Fruit fly (Drosophila melanogaster): ENCODE results near the gene a10.

The a10 gene

dm6 chr3L:16988526-16988925 lies 35.0 kb downstream of the a10 start:
- no peak for TF ChIP-seq Sp1 (GFP tag; optimal IDR thresholded peaks at IDR 0.05)
- TF ChIP-seq CG32264 (GFP tag; optimal IDR thresholded peaks at IDR 0.05) = no peak
- no peak for TF ChIP-seq dl (GFP tag; optimal IDR thresholded peaks at IDR 0.05; ENCODE audit: insufficient read depth in 1 of 2, partially characterized antibody in 2 of 2)
- TF ChIP-seq OdsH (GFP tag; optimal IDR thresholded peaks at IDR 0.05) = no peak
- no peak for TF ChIP-seq Dif (GFP tag; optimal IDR thresholded peaks at IDR 0.05; ENCODE audit: partially characterized antibody)
- no peak for TF ChIP-seq Jra (GFP tag; optimal IDR thresholded peaks at IDR 0.05)
- no peak for TF ChIP-seq br (GFP tag; optimal IDR thresholded peaks at IDR 0.05)
- no peak for TF ChIP-seq HLH106 (tag; optimal IDR thresholded peaks at IDR 0.05)
- no peak for TF ChIP-seq foxo (GFP tag; optimal IDR thresholded peaks at IDR 0.05)
- TF ChIP-seq Mio (GFP tag; optimal IDR thresholded peaks at IDR 0.05) = no peak
- TF ChIP-seq Myc (optimal IDR thresholded peaks at IDR 0.05) = no peak

- no peak for TF ChIP-seq psq (GFP tag; optimal IDR thresholded peaks at IDR 0.05)
- no peak for TF ChIP-seq jim (GFP tag; optimal IDR thresholded peaks at IDR 0.05)
- no peak for TF ChIP-seq Vsx2 (GFP tag; optimal IDR thresholded peaks at IDR 0.05; ENCODE audit: partially characterized antibody)
- TF ChIP-seq Mio (GFP tag; optimal IDR thresholded peaks at IDR 0.05) = no peak
- no peak for TF ChIP-seq woc (GFP tag; optimal IDR thresholded peaks at IDR 0.05)
- no peak for TF ChIP-seq dl (GFP tag; optimal IDR thresholded peaks at IDR 0.05; ENCODE audit: insufficient read depth in 1 of 2, partially characterized antibody in 2 of 2)
- TF ChIP-seq CG32264 (GFP tag; optimal IDR thresholded peaks at IDR 0.05) = no peak
- no peak for TF ChIP-seq fru (GFP tag; optimal IDR thresholded peaks at IDR 0.05)
- TF ChIP-seq Abd-B (GFP tag; optimal IDR thresholded peaks at IDR 0.05) = no peak
- TF ChIP-seq sv (GFP tag; optimal IDR thresholded peaks at IDR 0.05) = no peak
- no peak for TF ChIP-seq Dif (GFP tag; optimal IDR thresholded peaks at IDR 0.05; ENCODE audit: partially characterized antibody)
- TF ChIP-seq HLH106 (tag; optimal IDR thresholded peaks at IDR 0.05) = no peak
- no peak for TF ChIP-seq sage (GFP tag; optimal IDR thresholded peaks at IDR 0.05)
- TF ChIP-seq ey (GFP tag; optimal IDR thresholded peaks at IDR 0.05) = no peak
- TF ChIP-seq rgr (GFP tag; optimal IDR thresholded peaks at IDR 0.05) = no peak
- TF ChIP-seq Hnf4 (GFP tag; optimal IDR thresholded peaks at IDR 0.05) = no peak
Observed at dm6 chr3L:16987347-16987746, 36.2 kb downstream of the a10 start.

dm6 chr3L:16986062-16987013 lies 37.2 kb downstream of the a10 start:
- TF ChIP-seq GATAd (GFP tag; optimal IDR thresholded peaks at IDR 0.05) = no peak
- TF ChIP-seq Rel (GFP tag; optimal IDR thresholded peaks at IDR 0.05) = no peak
- TF ChIP-seq Rel (tag; optimal IDR thresholded peaks at IDR 0.05) = peak; percentile 32
- TF ChIP-seq pan (optimal IDR thresholded peaks at IDR 0.05) = no peak
- no peak for TF ChIP-seq Jra (GFP tag; optimal IDR thresholded peaks at IDR 0.05)
- no peak for TF ChIP-seq jim (GFP tag; optimal IDR thresholded peaks at IDR 0.05)
- TF ChIP-seq tai (GFP tag; optimal IDR thresholded peaks at IDR 0.05) = no peak
- no peak for TF ChIP-seq CrebA (GFP tag; optimal IDR thresholded peaks at IDR 0.05; ENCODE audit: borderline replicate concordance)
- TF ChIP-seq N (GFP tag; optimal IDR thresholded peaks at IDR 0.05) = no peak
- peak; percentile 67 for TF ChIP-seq Vsx2 (GFP tag; optimal IDR thresholded peaks at IDR 0.05; ENCODE audit: partially characterized antibody)
- TF ChIP-seq Dif (GFP tag; optimal IDR thresholded peaks at IDR 0.05; ENCODE audit: partially characterized antibody) = peak; percentile 58
- TF ChIP-seq usp (GFP tag; optimal IDR thresholded peaks at IDR 0.05) = no peak
- TF ChIP-seq Hr83 (GFP tag; optimal IDR thresholded peaks at IDR 0.05; ENCODE audit: poor library complexity, severe bottlenecking) = no peak
- no peak for TF ChIP-seq Abd-B (GFP tag; optimal IDR thresholded peaks at IDR 0.05)
- peak; percentile 62 for TF ChIP-seq ey (GFP tag; optimal IDR thresholded peaks at IDR 0.05)
- peak; percentile 65 for TF ChIP-seq HLH106 (tag; optimal IDR thresholded peaks at IDR 0.05)
- peak in 1 of 2 experiments; percentile 43 for TF ChIP-seq dl (GFP tag; optimal IDR thresholded peaks at IDR 0.05; ENCODE audit: insufficient read depth in 1 of 2, partially characterized antibody in 2 of 2)
- TF ChIP-seq dsf (GFP tag; optimal IDR thresholded peaks at IDR 0.05; ENCODE audit: borderline replicate concordance) = no peak
- no peak for TF ChIP-seq Mio (GFP tag; optimal IDR thresholded peaks at IDR 0.05)
- no peak for TF ChIP-seq sage (GFP tag; optimal IDR thresholded peaks at IDR 0.05)
- TF ChIP-seq Hr78 (GFP tag; optimal IDR thresholded peaks at IDR 0.05) = no peak
- TF ChIP-seq br (GFP tag; optimal IDR thresholded peaks at IDR 0.05) = peak; percentile 16
- no peak for TF ChIP-seq Myc (optimal IDR thresholded peaks at IDR 0.05)
- TF ChIP-seq foxo (GFP tag; optimal IDR thresholded peaks at IDR 0.05) = peak in 1 of 2 experiments; percentile 62
- peak; percentile 49 for TF ChIP-seq dmrt93B (GFP tag; optimal IDR thresholded peaks at IDR 0.05)
- peak; percentile 56 for TF ChIP-seq fru (GFP tag; optimal IDR thresholded peaks at IDR 0.05)
- peak; percentile 43 for TF ChIP-seq psq (GFP tag; optimal IDR thresholded peaks at IDR 0.05)
- TF ChIP-seq rgr (GFP tag; optimal IDR thresholded peaks at IDR 0.05) = peak; percentile 56
- TF ChIP-seq h (GFP tag; optimal IDR thresholded peaks at IDR 0.05) = peak; percentile 60
- TF ChIP-seq woc (GFP tag; optimal IDR thresholded peaks at IDR 0.05) = peak; percentile 67
- TF ChIP-seq OdsH (GFP tag; optimal IDR thresholded peaks at IDR 0.05) = peak; percentile 37
- TF ChIP-seq Sp1 (GFP tag; optimal IDR thresholded peaks at IDR 0.05) = peak; percentile 69
- peak; percentile 20 for TF ChIP-seq brk (GFP tag; optimal IDR thresholded peaks at IDR 0.05)
- no peak for TF ChIP-seq CG32264 (GFP tag; optimal IDR thresholded peaks at IDR 0.05)
- no peak for TF ChIP-seq lola (GFP tag; optimal IDR thresholded peaks at IDR 0.05)
- TF ChIP-seq sv (GFP tag; optimal IDR thresholded peaks at IDR 0.05) = peak; percentile 13
- no peak for TF ChIP-seq Hnf4 (GFP tag; optimal IDR thresholded peaks at IDR 0.05)
- no peak for TF ChIP-seq CG9705 (GFP tag; optimal IDR thresholded peaks at IDR 0.05)
- TF ChIP-seq Dfd (GFP tag; optimal IDR thresholded peaks at IDR 0.05) = no peak

Measured in whole organism, wandering third instar larva.